Worm (Caenorhabditis elegans) whole organism, L2 larva: Measurements from ENCODE around the gene copz-1.

ENCODE experiments used
- C34F6.9 ChIP-seq: fragments of 150-350 bp; optimal IDR thresholded peaks from 2 replicates; lab custom pipeline; 2014; ENCODE audit warnings: missing biosample characterization, missing genetic modification characterization
- F13H6.1 ChIP-seq: sonication (generic microtip); optimal IDR thresholded peaks from 2 replicates; lab custom pipeline; 2016; ENCODE audit warnings: missing genetic modification characterization, missing compliant biosample characterization
- R02D3.7 ChIP-seq: fragments of 150-350 bp; optimal IDR thresholded peaks from 2 replicates; lab custom pipeline; 2014; ENCODE audit warnings: missing biosample characterization, missing genetic modification characterization
- ZK546.5 ChIP-seq: sonication (generic microtip); optimal IDR thresholded peaks from 2 replicates; lab custom pipeline; 2017; ENCODE audit warnings: missing biosample characterization, missing genetic modification characterization
- alr-1 ChIP-seq: fragments of 150-350 bp; optimal IDR thresholded peaks from 2 replicates; lab custom pipeline; 2014; ENCODE audit warnings: missing biosample characterization, missing genetic modification characterization
- aly-2 ChIP-seq: fragments of 150-350 bp; optimal IDR thresholded peaks from 2 replicates; lab custom pipeline; 2014; ENCODE audit warnings: missing biosample characterization, missing genetic modification characterization
- blmp-1 ChIP-seq: sonication (generic microtip); optimal IDR thresholded peaks from 2 replicates; lab custom pipeline; 2017; ENCODE audit warnings: missing genetic modification characterization, mild to moderate bottlenecking, missing compliant biosample characterization, antibody characterized with exemption, moderate library complexity; ENCODE audit not compliant: insufficient read depth
- ceh-16 ChIP-seq: fragments of 150-350 bp; optimal IDR thresholded peaks from 2 replicates; lab custom pipeline; 2014; ENCODE audit warnings: missing biosample characterization, missing genetic modification characterization
- ceh-82 ChIP-seq: fragments of 150-350 bp; optimal IDR thresholded peaks from 2 replicates; lab custom pipeline; 2014; ENCODE audit warnings: missing biosample characterization, missing genetic modification characterization
- crh-2 ChIP-seq: sonication (generic microtip); optimal IDR thresholded peaks from 2 replicates; lab custom pipeline; 2017; ENCODE audit warnings: missing biosample characterization, missing genetic modification characterization
- egl-27 ChIP-seq: sonication (generic microtip); optimal IDR thresholded peaks from 3 replicates; lab custom pipeline; 2017; ENCODE audit warnings: missing biosample characterization, missing genetic modification reagents, missing genetic modification characterization
- elt-1 ChIP-seq: fragments of 150-350 bp; optimal IDR thresholded peaks from 2 replicates; lab custom pipeline; 2014; ENCODE audit warnings: missing biosample characterization, missing genetic modification characterization
- elt-3 ChIP-seq: sonication (generic microtip); optimal IDR thresholded peaks from 2 replicates; lab custom pipeline; 2017; ENCODE audit warnings: missing biosample characterization, missing genetic modification characterization
- fos-1 ChIP-seq: fragments of 150-350 bp; optimal IDR thresholded peaks from 2 replicates; lab custom pipeline; 2014; ENCODE audit warnings: missing biosample characterization, missing genetic modification characterization
- gmeb-1 ChIP-seq: fragments of 150-350 bp; optimal IDR thresholded peaks from 2 replicates; lab custom pipeline; 2014; ENCODE audit warnings: missing biosample characterization, missing genetic modification characterization
- lin-11 ChIP-seq: fragments of 150-350 bp; sonication (generic microtip); optimal IDR thresholded peaks from 2 replicates; lab custom pipeline; 2014; ENCODE audit warnings: missing biosample characterization, missing genetic modification characterization, inconsistent platforms, mixed read lengths
- lin-13 ChIP-seq: fragments of 150-350 bp; optimal IDR thresholded peaks from 2 replicates; lab custom pipeline; 2014; ENCODE audit warnings: missing biosample characterization, missing genetic modification reagents, missing genetic modification characterization
- lsy-2 ChIP-seq, 2 experiments: fragments of 150-350 bp in 1 of 2; sonication (generic microtip) in 1 of 2; optimal IDR thresholded peaks; 2 replicates each; lab custom pipeline; 2014 to 2017; ENCODE audit warnings: missing biosample characterization in 2 of 2, missing genetic modification characterization in 2 of 2
- nhr-10 ChIP-seq: sonication (generic microtip); optimal IDR thresholded peaks from 2 replicates; lab custom pipeline; 2017; ENCODE audit warnings: missing biosample characterization, missing genetic modification characterization
- nhr-11 ChIP-seq: fragments of 150-350 bp; optimal IDR thresholded peaks from 2 replicates; lab custom pipeline; 2014; ENCODE audit warnings: missing biosample characterization, missing genetic modification characterization
- nhr-12 ChIP-seq: fragments of 150-350 bp; optimal IDR thresholded peaks from 2 replicates; lab custom pipeline; 2014; ENCODE audit warnings: missing biosample characterization, missing genetic modification characterization
- nhr-129 ChIP-seq: fragments of 150-350 bp; optimal IDR thresholded peaks from 2 replicates; lab custom pipeline; 2014; ENCODE audit warnings: missing biosample characterization, missing genetic modification characterization
- nhr-21 ChIP-seq: fragments of 150-350 bp; optimal IDR thresholded peaks from 2 replicates; lab custom pipeline; 2014; ENCODE audit warnings: missing biosample characterization, missing genetic modification characterization
- nhr-23 ChIP-seq: fragments of 150-350 bp; optimal IDR thresholded peaks from 2 replicates; lab custom pipeline; 2014; ENCODE audit warnings: missing biosample characterization, missing genetic modification reagents, missing genetic modification characterization
- nhr-25 ChIP-seq: fragments of 150-350 bp; sonication (generic microtip); optimal IDR thresholded peaks from 3 replicates; lab custom pipeline; 2014; ENCODE audit warnings: missing biosample characterization, missing genetic modification characterization
- nhr-6 ChIP-seq: fragments of 150-350 bp; optimal IDR thresholded peaks from 2 replicates; lab custom pipeline; 2014; ENCODE audit warnings: missing biosample characterization, missing genetic modification characterization
- peb-1 ChIP-seq: fragments of 150-350 bp; optimal IDR thresholded peaks from 2 replicates; lab custom pipeline; 2014; ENCODE audit warnings: missing biosample characterization, missing genetic modification characterization
- sem-4 ChIP-seq: fragments of 150-350 bp; optimal IDR thresholded peaks from 2 replicates; lab custom pipeline; 2014; ENCODE audit warnings: missing biosample characterization, missing genetic modification reagents, missing genetic modification characterization
- skn-1 ChIP-seq: sonication (generic microtip); optimal IDR thresholded peaks from 2 replicates; lab custom pipeline; 2017; ENCODE audit warnings: missing biosample characterization, missing genetic modification characterization
- sma-3 ChIP-seq: sonication (generic microtip); optimal IDR thresholded peaks from 2 replicates; lab custom pipeline; 2016; ENCODE audit warnings: missing genetic modification reagents, missing genetic modification characterization, missing compliant biosample characterization
- sma-9 ChIP-seq, 2 experiments: fragments of 150-350 bp in 1 of 2; sonication (generic microtip) in 1 of 2; optimal IDR thresholded peaks; 2 replicates each; lab custom pipeline; 2014 to 2016; ENCODE audit warnings: missing genetic modification characterization in 2 of 2, mild to moderate bottlenecking in 1 of 2, missing biosample characterization in 1 of 2, missing compliant biosample characterization in 1 of 2, missing genetic modification reagents in 1 of 2, moderate library complexity in 1 of 2
- unc-39 ChIP-seq: fragments of 150-350 bp; optimal IDR thresholded peaks from 2 replicates; lab custom pipeline; 2014; ENCODE audit warnings: missing biosample characterization, missing genetic modification characterization
- unc-55 ChIP-seq: fragments of 150-350 bp; sonication (generic microtip); optimal IDR thresholded peaks from 3 replicates; lab custom pipeline; 2014; ENCODE audit warnings: missing biosample characterization, missing genetic modification reagents, missing genetic modification characterization
- unc-62 ChIP-seq: fragments of 150-350 bp; optimal IDR thresholded peaks from 2 replicates; lab custom pipeline; 2014; ENCODE audit warnings: missing biosample characterization, missing genetic modification reagents, missing genetic modification characterization
- zag-1 ChIP-seq: fragments of 150-350 bp; optimal IDR thresholded peaks from 2 replicates; lab custom pipeline; 2014; ENCODE audit warnings: missing biosample characterization, missing genetic modification characterization
- ztf-11 ChIP-seq: sonication (generic microtip); optimal IDR thresholded peaks from 2 replicates; lab custom pipeline; 2017; ENCODE audit warnings: missing biosample characterization, missing genetic modification characterization

Gene copz-1

ce11 chrII:10861723-10862486 lies 10.8 kb upstream of the copz-1 start:
- no peak for TF ChIP-seq ceh-82 (tag; lab: Kevin White, UChicago)
- TF ChIP-seq sma-3 (GFP tag; lab: Kevin White, UChicago) = peak; percentile 40
- TF ChIP-seq sma-9 (GFP tag; optimal IDR thresholded peaks at IDR 0.05; lab: Kevin White, UChicago) = peak; percentile 87
- TF ChIP-seq sma-9 (tag; optimal IDR thresholded peaks at IDR 0.05; lab: Kevin White, UChicago) = no peak
- no peak for TF ChIP-seq lin-13
- TF ChIP-seq nhr-25 = peak; percentile 52
- TF ChIP-seq fos-1 = peak; percentile 28
- peak; percentile 28 for TF ChIP-seq nhr-21
- no peak for TF ChIP-seq lin-11 (tag; lab: Kevin White, UChicago)
- TF ChIP-seq crh-2 (tag; lab: Kevin White, UChicago) = peak; percentile 77
- no peak for TF ChIP-seq egl-27
- peak in 1 of 2 experiments; percentile 2 for TF ChIP-seq lsy-2 (tag; optimal IDR thresholded peaks at IDR 0.05; lab: Kevin White, UChicago)
- peak; percentile 2 for TF ChIP-seq sem-4 (tag; lab: Kevin White, UChicago)
- no peak for TF ChIP-seq unc-62 (GFP tag; lab: Kevin White, UChicago)
- no peak for TF ChIP-seq skn-1 (tag; lab: Kevin White, UChicago)
- no peak for TF ChIP-seq R02D3.7 (tag; lab: Kevin White, UChicago)
- TF ChIP-seq nhr-129 = no peak
- no peak for TF ChIP-seq nhr-10
- TF ChIP-seq ztf-11 (tag; lab: Kevin White, UChicago) = no peak
- TF ChIP-seq, all 48 proteins: peak for 8

ce11 chrII:10862749-10863656 lies 9.7 kb upstream of the copz-1 start:
- peak; percentile 4 for TF ChIP-seq unc-55 (GFP tag; lab: Kevin White, UChicago)
- TF ChIP-seq nhr-12 (tag; lab: Kevin White, UChicago) = no peak
- peak; percentile 12 for TF ChIP-seq nhr-25
- TF ChIP-seq C34F6.9 (tag; lab: Kevin White, UChicago) = peak; percentile 6
- no peak for TF ChIP-seq ceh-82 (tag; lab: Kevin White, UChicago)
- peak; percentile 76 for TF ChIP-seq blmp-1 (tag; lab: Kevin White, UChicago)
- TF ChIP-seq nhr-129 = peak; percentile 67
- TF ChIP-seq aly-2 (tag; lab: Kevin White, UChicago) = no peak
- TF ChIP-seq nhr-11 (tag; lab: Kevin White, UChicago) = no peak

DNA sequence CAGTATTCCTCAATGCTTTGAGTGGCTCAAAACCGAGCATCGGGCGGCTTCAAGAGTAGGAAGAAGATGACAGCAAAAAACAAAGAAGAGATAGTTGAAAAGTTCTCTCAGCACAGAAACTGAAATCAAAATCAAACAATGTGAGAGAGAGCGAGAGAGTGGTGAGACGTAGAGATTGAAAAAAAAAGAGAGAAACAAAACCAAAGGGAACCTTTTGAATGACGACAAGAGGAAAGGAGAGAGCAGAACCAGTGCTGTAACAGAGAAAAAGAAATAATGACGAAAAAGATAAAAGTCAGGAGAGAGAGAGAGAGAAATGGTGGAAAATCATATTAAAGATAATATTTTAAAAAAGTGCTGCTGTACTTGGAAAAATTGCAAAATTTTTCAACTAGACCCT lies 5.5 kb upstream of the copz-1 start:
- TF ChIP-seq unc-55 (GFP tag; lab: Kevin White, UChicago) = peak; percentile 30
- no peak for TF ChIP-seq sma-3 (GFP tag; lab: Kevin White, UChicago)
- peak; percentile 42 for TF ChIP-seq nhr-129
- peak; percentile 54 for TF ChIP-seq fos-1
- peak; percentile 69 for TF ChIP-seq crh-2 (tag; lab: Kevin White, UChicago)
- TF ChIP-seq nhr-21 = no peak
- TF ChIP-seq ZK546.5 (tag; lab: Kevin White, UChicago) = no peak
- peak; percentile 30 for TF ChIP-seq gmeb-1 (tag; lab: Kevin White, UChicago)
- TF ChIP-seq lsy-2 (tag; optimal IDR thresholded peaks at IDR 0.05; lab: Kevin White, UChicago) = peak in 1 of 2 experiments; percentile 73
- peak; percentile 29 for TF ChIP-seq sma-9 (GFP tag; optimal IDR thresholded peaks at IDR 0.05; lab: Kevin White, UChicago)
- TF ChIP-seq sma-9 (tag; optimal IDR thresholded peaks at IDR 0.05; lab: Kevin White, UChicago) = no peak
- TF ChIP-seq nhr-6 (tag; lab: Kevin White, UChicago) = no peak
- peak; percentile 59 for TF ChIP-seq F13H6.1 (tag; lab: Kevin White, UChicago)
- peak; percentile 42 for TF ChIP-seq C34F6.9 (tag; lab: Kevin White, UChicago)
- TF ChIP-seq sem-4 (tag; lab: Kevin White, UChicago) = no peak
- TF ChIP-seq, all 48 proteins: peak for 9

DNA sequence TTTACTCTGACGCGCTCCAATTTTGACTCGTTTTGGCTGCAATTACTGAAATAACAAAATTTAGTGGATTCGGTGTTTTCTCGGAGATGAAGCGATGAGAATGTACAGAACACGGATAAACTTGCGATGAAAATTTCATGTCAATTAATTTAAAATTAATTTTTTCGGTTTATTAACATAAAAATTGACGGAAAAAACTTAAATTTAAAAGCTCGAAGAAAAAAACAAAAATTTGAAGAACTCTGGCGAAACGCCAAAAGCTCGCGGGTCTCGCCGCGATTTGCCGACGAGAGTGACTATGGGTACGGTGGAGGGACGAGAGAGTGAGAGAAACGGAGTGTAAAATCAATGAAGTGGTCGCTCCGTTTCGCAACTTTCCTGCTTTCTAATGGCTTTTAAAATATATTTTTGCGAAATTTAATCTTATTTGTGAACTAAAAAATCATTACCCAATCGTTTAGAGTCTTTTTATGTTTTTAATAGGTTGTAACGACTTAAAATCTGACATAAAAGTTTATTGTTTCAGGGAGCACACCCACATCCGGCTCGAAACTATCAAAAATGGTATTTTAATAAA lies 3.9 kb upstream of the copz-1 start, which contains the start of the genes gmps-1 and cap-2:
Gene gmps-1 (minus strand): TSS at position 51 of the 577 bp plus-strand sequence.
Gene cap-2 (plus strand): TSS at position 527 of the 577 bp plus-strand sequence.
- peak; percentile 94 for TF ChIP-seq nhr-6 (tag; lab: Kevin White, UChicago)
- peak; percentile 99 for TF ChIP-seq unc-55 (GFP tag; lab: Kevin White, UChicago)
- peak; percentile 51 for TF ChIP-seq blmp-1 (tag; lab: Kevin White, UChicago)
- peak; percentile 94 for TF ChIP-seq fos-1
- peak; percentile 95 for TF ChIP-seq R02D3.7 (tag; lab: Kevin White, UChicago)
- TF ChIP-seq elt-3 = no peak
- peak; percentile 98 for TF ChIP-seq sma-9 (GFP tag; optimal IDR thresholded peaks at IDR 0.05; lab: Kevin White, UChicago)
- TF ChIP-seq sma-9 (tag; optimal IDR thresholded peaks at IDR 0.05; lab: Kevin White, UChicago) = no peak
- peak; percentile 95 for TF ChIP-seq sma-3 (GFP tag; lab: Kevin White, UChicago)
- TF ChIP-seq gmeb-1 (tag; lab: Kevin White, UChicago) = peak; percentile 94
- TF ChIP-seq ZK546.5 (tag; lab: Kevin White, UChicago) = peak; percentile 78
- peak; percentile 95 for TF ChIP-seq egl-27
- TF ChIP-seq lin-13 = peak; percentile 96
- peak; percentile 95 for TF ChIP-seq nhr-21
- no peak for TF ChIP-seq unc-39
- peak; percentile 97 for TF ChIP-seq lin-11 (tag; lab: Kevin White, UChicago)
- no peak for TF ChIP-seq peb-1
- no peak for TF ChIP-seq skn-1 (tag; lab: Kevin White, UChicago)
- peak; percentile 97 for TF ChIP-seq crh-2 (tag; lab: Kevin White, UChicago)
- TF ChIP-seq ceh-16 (tag; lab: Kevin White, UChicago) = peak; percentile 76
- peak; percentile 87 for TF ChIP-seq nhr-129
- TF ChIP-seq unc-62 (GFP tag; lab: Kevin White, UChicago) = peak; percentile 87
- TF ChIP-seq zag-1 (tag; lab: Kevin White, UChicago) = peak; percentile 73
- peak; percentile 88 for TF ChIP-seq nhr-10
- no peak for TF ChIP-seq alr-1 (tag; lab: Kevin White, UChicago)
- TF ChIP-seq ztf-11 (tag; lab: Kevin White, UChicago) = no peak
- no peak for TF ChIP-seq elt-1
- no peak for TF ChIP-seq nhr-23 (tag; lab: Kevin White, UChicago)
- peak; percentile 97 for TF ChIP-seq nhr-25
- TF ChIP-seq nhr-12 (tag; lab: Kevin White, UChicago) = peak; percentile 22
